Fruit fly (Drosophila melanogaster) S2 (cell line): ENCODE measurements around the gene CG33127.

ENCODE experiments used
- CG8478 ChIP-seq: fragments of >200 bp; optimal IDR thresholded peaks from 2 replicates; lab custom pipeline; 2018
- CTCF ChIP-seq, 2 experiments: fragments of >200 bp; optimal IDR thresholded peaks; 2 replicates each; lab custom pipeline; 2018

DNA sequence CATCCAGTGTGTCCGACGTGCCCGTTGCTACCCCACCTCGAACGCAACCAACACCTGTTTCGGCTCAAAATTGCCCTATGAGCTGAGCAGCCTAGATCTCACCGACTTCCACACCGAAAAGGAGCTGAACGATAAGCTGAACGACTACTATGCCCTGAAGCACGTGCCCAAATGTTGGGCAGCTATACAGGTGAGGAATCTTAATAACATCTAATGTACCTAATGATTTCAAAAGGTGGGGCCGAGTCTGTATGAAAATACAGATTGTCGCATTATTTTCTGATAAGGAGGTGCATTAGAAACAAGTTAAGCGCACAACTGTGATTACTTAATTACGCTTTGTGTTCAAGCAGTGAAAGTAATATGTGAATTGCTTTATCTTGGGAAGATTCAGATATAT is 43.8 kb upstream of the CG33127 start, which contains the start of gene CG17078:
- TF ChIP-seq CG8478 (no peak), CTCF (optimal IDR thresholded peaks at IDR 0.05; lab: Kevin White, UChicago) (no peak)
